Worm (Caenorhabditis elegans) whole organism, midembryonic: ENCODE measurements around the gene C26D10.4.
A peak's percentile ranks its signal among the peaks of the same experiment; 100 is the strongest.

Experiments
- T22C8.4 ChIP-seq: fragments of 200-800 bp; sonication (Bioruptor generic); IDR thresholded peaks from 2 replicates; pipeline ENCODE4 v1.3.6; 2022; ENCODE audit warnings: missing genetic modification characterization, missing compliant biosample characterization
- cog-1 ChIP-seq: sonication (generic microtip); optimal IDR thresholded peaks from 2 replicates; lab custom pipeline; 2016; ENCODE audit warnings: missing genetic modification characterization, missing compliant biosample characterization
- flt-1 ChIP-seq: fragments of 200-800 bp; sonication (Bioruptor generic); IDR thresholded peaks from 2 replicates; pipeline ENCODE4 v1.3.6; 2022; ENCODE audit warnings: missing genetic modification characterization, missing compliant biosample characterization
- klf-2 ChIP-seq: fragments of 200-800 bp; sonication (Bioruptor generic); conservative IDR thresholded peaks from 2 replicates; pipeline ENCODE4 v1.3.6; 2022; ENCODE audit warnings: missing genetic modification reagents, missing genetic modification characterization, missing compliant biosample characterization
- med-1 ChIP-seq: sonication (generic microtip); optimal IDR thresholded peaks from 2 replicates; lab custom pipeline; 2017; ENCODE audit warnings: missing genetic modification characterization, mild to moderate bottlenecking, missing compliant biosample characterization, antibody characterized with exemption, missing genetic modification reagents; ENCODE audit not compliant: insufficient read depth
- ref-1 ChIP-seq: fragments of 200-800 bp; sonication (Bioruptor generic); conservative IDR thresholded peaks from 2 replicates; pipeline ENCODE4 v1.3.6; 2022; ENCODE audit warnings: missing genetic modification reagents, missing genetic modification characterization, missing compliant biosample characterization
- tab-1 ChIP-seq: fragments of 200-800 bp; sonication (Bioruptor generic); IDR thresholded peaks from 2 replicates; pipeline ENCODE4 v1.3.6; 2022; ENCODE audit warnings: missing genetic modification characterization, missing compliant biosample characterization
- ztf-23 ChIP-seq: fragments of 200-800 bp; sonication (Bioruptor generic); IDR thresholded peaks from 2 replicates; pipeline ENCODE4 v1.3.6; 2022; ENCODE audit warnings: missing genetic modification reagents, missing genetic modification characterization, missing compliant biosample characterization
- ztf-29 ChIP-seq: fragments of 200-800 bp; sonication (Bioruptor generic); IDR thresholded peaks from 2 replicates; pipeline ENCODE4 v1.3.6; 2022; ENCODE audit warnings: missing genetic modification reagents, missing genetic modification characterization, missing compliant biosample characterization

The C26D10.4 gene

ce11 chrII:8353288-8353687 lies 23.7 kb downstream of the C26D10.4 start:
- TF ChIP-seq ztf-23 (GFP tag; lab: Robert Waterston, UW): no peak
- TF ChIP-seq ztf-29 (GFP tag; lab: Robert Waterston, UW): no peak
- TF ChIP-seq cog-1 (tag; lab: Kevin White, UChicago): no peak
- TF ChIP-seq tab-1 (GFP tag; lab: Robert Waterston, UW): no peak
- no peak for TF ChIP-seq med-1 (GFP tag; lab: Kevin White, UChicago)
- no peak for TF ChIP-seq klf-2
- TF ChIP-seq flt-1: no peak
- no peak for TF ChIP-seq T22C8.4
- TF ChIP-seq ref-1 (GFP tag; lab: Robert Waterston, UW): no peak

- TF ChIP-seq ref-1 (GFP tag; lab: Robert Waterston, UW): no peak
- no peak for TF ChIP-seq T22C8.4
- no peak for TF ChIP-seq tab-1 (GFP tag; lab: Robert Waterston, UW)
- TF ChIP-seq ztf-23 (GFP tag; lab: Robert Waterston, UW): no peak
- no peak for TF ChIP-seq cog-1 (tag; lab: Kevin White, UChicago)
- TF ChIP-seq med-1 (GFP tag; lab: Kevin White, UChicago): no peak
Measured at ce11 chrII:8354233-8354750, 24.7 kb downstream of the C26D10.4 start, which contains the start of gene C26D10.6. Gene C26D10.6, minus strand, starts transcription at chrII:8354700.

- TF ChIP-seq ztf-23 (GFP tag; lab: Robert Waterston, UW) (no peak), ztf-29 (GFP tag; lab: Robert Waterston, UW) (no peak), T22C8.4 (no peak), flt-1 (no peak), ref-1 (GFP tag; lab: Robert Waterston, UW) (no peak)
Measured at ce11 chrII:8358466-8358865, 28.9 kb downstream of the C26D10.4 start.

ce11 chrII:8359350-8359749 lies 29.8 kb downstream of the C26D10.4 start, which contains the start of gene col-77:
Gene col-77, minus strand, starts transcription at chrII:8359381.
- TF ChIP-seq tab-1 (GFP tag; lab: Robert Waterston, UW): no peak
- no peak for TF ChIP-seq ztf-29 (GFP tag; lab: Robert Waterston, UW)
- no peak for TF ChIP-seq flt-1
- TF ChIP-seq cog-1 (tag; lab: Kevin White, UChicago): no peak
- no peak for TF ChIP-seq T22C8.4
- no peak for TF ChIP-seq ref-1 (GFP tag; lab: Robert Waterston, UW)
- no peak for TF ChIP-seq klf-2

ce11 chrII:8360453-8360852 lies 30.9 kb downstream of the C26D10.4 start, which contains the start of gene M195.2:
Gene M195.2, plus strand, starts transcription at chrII:8360753.
- TF ChIP-seq tab-1 (GFP tag; lab: Robert Waterston, UW) (0 out of 2 replicates have a peak, but pooled peaks have one; percentile 62), ref-1 (GFP tag; lab: Robert Waterston, UW) (no peak)

ce11 chrII:8369059-8369458 lies 39.5 kb downstream of the C26D10.4 start, which contains the start of gene amt-3:
Gene amt-3, minus strand, starts transcription at chrII:8369159.
- no peak for TF ChIP-seq T22C8.4
- TF ChIP-seq ztf-29 (GFP tag; lab: Robert Waterston, UW): no peak
- TF ChIP-seq flt-1: no peak
- no peak for TF ChIP-seq cog-1 (tag; lab: Kevin White, UChicago)
- TF ChIP-seq ref-1 (GFP tag; lab: Robert Waterston, UW): no peak
- TF ChIP-seq med-1 (GFP tag; lab: Kevin White, UChicago): no peak
- no peak for TF ChIP-seq ztf-23 (GFP tag; lab: Robert Waterston, UW)
- TF ChIP-seq tab-1 (GFP tag; lab: Robert Waterston, UW): no peak
- TF ChIP-seq klf-2: no peak

ce11 chrII:8370194-8370593 lies 40.6 kb downstream of the C26D10.4 start:
- TF ChIP-seq med-1 (GFP tag; lab: Kevin White, UChicago): no peak
- TF ChIP-seq klf-2: no peak
- TF ChIP-seq flt-1: no peak
- TF ChIP-seq ref-1 (GFP tag; lab: Robert Waterston, UW): no peak
- no peak for TF ChIP-seq cog-1 (tag; lab: Kevin White, UChicago)
- TF ChIP-seq T22C8.4: no peak
- TF ChIP-seq tab-1 (GFP tag; lab: Robert Waterston, UW): no peak
- TF ChIP-seq ztf-23 (GFP tag; lab: Robert Waterston, UW): no peak
- no peak for TF ChIP-seq ztf-29 (GFP tag; lab: Robert Waterston, UW)

- no peak for TF ChIP-seq med-1 (GFP tag; lab: Kevin White, UChicago)
- no peak for TF ChIP-seq ztf-23 (GFP tag; lab: Robert Waterston, UW)
- no peak for TF ChIP-seq ztf-29 (GFP tag; lab: Robert Waterston, UW)
- no peak for TF ChIP-seq T22C8.4
- TF ChIP-seq flt-1: no peak
- TF ChIP-seq cog-1 (tag; lab: Kevin White, UChicago): no peak
- TF ChIP-seq klf-2: no peak
- no peak for TF ChIP-seq tab-1 (GFP tag; lab: Robert Waterston, UW)
- TF ChIP-seq ref-1 (GFP tag; lab: Robert Waterston, UW): no peak
Measured at ce11 chrII:8377722-8378121, 48.2 kb downstream of the C26D10.4 start.

- no peak for TF ChIP-seq klf-2
- TF ChIP-seq ztf-29 (GFP tag; lab: Robert Waterston, UW): no peak
- TF ChIP-seq T22C8.4: no peak
- TF ChIP-seq med-1 (GFP tag; lab: Kevin White, UChicago): no peak
- TF ChIP-seq ztf-23 (GFP tag; lab: Robert Waterston, UW): no peak
- no peak for TF ChIP-seq cog-1 (tag; lab: Kevin White, UChicago)
- TF ChIP-seq flt-1: no peak
- no peak for TF ChIP-seq tab-1 (GFP tag; lab: Robert Waterston, UW)
- TF ChIP-seq ref-1 (GFP tag; lab: Robert Waterston, UW): no peak
Measured at ce11 chrII:8380188-8380587, 50.6 kb downstream of the C26D10.4 start.

- TF ChIP-seq ztf-23 (GFP tag; lab: Robert Waterston, UW): no peak
- TF ChIP-seq ref-1 (GFP tag; lab: Robert Waterston, UW): no peak
- no peak for TF ChIP-seq med-1 (GFP tag; lab: Kevin White, UChicago)
- no peak for TF ChIP-seq tab-1 (GFP tag; lab: Robert Waterston, UW)
- TF ChIP-seq flt-1: no peak
- TF ChIP-seq klf-2: no peak
- no peak for TF ChIP-seq ztf-29 (GFP tag; lab: Robert Waterston, UW)
Measured at ce11 chrII:8381197-8381596, 51.6 kb downstream of the C26D10.4 start, which contains the start of gene F49E12.12. Gene F49E12.12, plus strand, starts transcription at chrII:8381497.
